Fruit fly (Drosophila melanogaster) whole organism, prepupa: ENCODE data around the gene m.

Experiments
- Blimp-1 ChIP-seq: fragments of 200-800 bp; sonication (Bioruptor generic); optimal IDR thresholded peaks from 3 replicates; lab custom pipeline; 2017; ENCODE audit warnings: missing biosample characterization, missing genetic modification characterization, mild to moderate bottlenecking, moderate library complexity, missing genetic modification reagents
- CG10631 ChIP-seq: fragments of 200-800 bp; sonication (Bioruptor generic); optimal IDR thresholded peaks from 2 replicates; lab custom pipeline; 2016; ENCODE audit warnings: missing biosample characterization, missing genetic modification characterization
- CG10669 ChIP-seq: fragments of 200-800 bp; sonication (Bioruptor generic); optimal IDR thresholded peaks from 3 replicates; lab custom pipeline; 2018; ENCODE audit warnings: missing biosample characterization, mild to moderate bottlenecking, missing genetic modification characterization, moderate library complexity
- CG11294 ChIP-seq: fragments of 200-800 bp; sonication (Bioruptor generic); IDR thresholded peaks from 2 replicates; pipeline ENCODE4 v1.3.6; 2022; ENCODE audit warnings: missing biosample characterization, missing genetic modification characterization
- CG11762 ChIP-seq: fragments of 200-800 bp; sonication (Bioruptor generic); optimal IDR thresholded peaks from 3 replicates; lab custom pipeline; 2016; ENCODE audit warnings: missing biosample characterization, missing genetic modification characterization; ENCODE audit not compliant: insufficient read depth
- CG11902 ChIP-seq: fragments of 200-800 bp; sonication (Bioruptor generic); optimal IDR thresholded peaks from 3 replicates; lab custom pipeline; 2016; ENCODE audit warnings: missing biosample characterization, missing genetic modification characterization
- CG15336 ChIP-seq: fragments of 200-800 bp; sonication (Bioruptor generic); IDR thresholded peaks from 2 replicates; pipeline ENCODE4 v1.3.6; 2022; ENCODE audit warnings: missing biosample characterization, missing genetic modification characterization
- CG1621 ChIP-seq: fragments of 200-800 bp; sonication (Bioruptor generic); optimal IDR thresholded peaks from 3 replicates; lab custom pipeline; 2018; ENCODE audit warnings: missing biosample characterization, mild to moderate bottlenecking, missing genetic modification characterization
- CG16779 ChIP-seq: fragments of 200-800 bp; sonication (Bioruptor generic); optimal IDR thresholded peaks from 3 replicates; lab custom pipeline; 2017; ENCODE audit warnings: missing biosample characterization, mild to moderate bottlenecking, missing genetic modification characterization
- CG31627 ChIP-seq: fragments of 200-800 bp; sonication (Bioruptor generic); optimal IDR thresholded peaks from 3 replicates; lab custom pipeline; 2016; ENCODE audit warnings: missing biosample characterization, missing genetic modification characterization
- CG32006 ChIP-seq: fragments of 200-800 bp; sonication (Bioruptor generic); optimal IDR thresholded peaks from 3 replicates; lab custom pipeline; 2017; ENCODE audit warnings: missing biosample characterization, mild to moderate bottlenecking, missing genetic modification characterization
- CG34406 ChIP-seq: fragments of 200-800 bp; sonication (Bioruptor generic); optimal IDR thresholded peaks from 3 replicates; lab custom pipeline; 2016; ENCODE audit warnings: missing biosample characterization, missing genetic modification characterization
- CG3919 ChIP-seq: fragments of 200-800 bp; sonication (Bioruptor generic); optimal IDR thresholded peaks from 3 replicates; lab custom pipeline; 2016; ENCODE audit warnings: missing biosample characterization, missing genetic modification characterization
- CG4318 ChIP-seq: fragments of 200-800 bp; sonication (Bioruptor generic); optimal IDR thresholded peaks from 3 replicates; lab custom pipeline; 2017; ENCODE audit warnings: missing biosample characterization, mild to moderate bottlenecking, missing genetic modification characterization
- CG6163 ChIP-seq: fragments of 200-800 bp; sonication (Bioruptor generic); IDR thresholded peaks from 3 replicates; pipeline ENCODE4 v1.3.6; 2022; ENCODE audit warnings: missing biosample characterization, missing genetic modification characterization
- CG6276 ChIP-seq: fragments of 200-800 bp; sonication (Bioruptor generic); optimal IDR thresholded peaks from 2 replicates; lab custom pipeline; 2017; ENCODE audit warnings: missing biosample characterization, mild to moderate bottlenecking, missing genetic modification characterization
- CG6792 ChIP-seq: fragments of 200-800 bp; sonication (Bioruptor generic); optimal IDR thresholded peaks from 3 replicates; lab custom pipeline; 2016; ENCODE audit warnings: missing biosample characterization, missing genetic modification characterization
- CG6854 ChIP-seq: fragments of 200-800 bp; sonication (Bioruptor generic); optimal IDR thresholded peaks from 2 replicates; lab custom pipeline; 2017; ENCODE audit warnings: missing biosample characterization, mild to moderate bottlenecking, missing genetic modification characterization
- CG7368 ChIP-seq: fragments of 200-800 bp; sonication (Bioruptor generic); optimal IDR thresholded peaks from 3 replicates; lab custom pipeline; 2016; ENCODE audit warnings: missing biosample characterization, missing genetic modification characterization
- CG8119 ChIP-seq: fragments of 200-800 bp; sonication (Bioruptor generic); IDR thresholded peaks from 3 replicates; pipeline ENCODE4 v1.3.6; 2022; ENCODE audit warnings: missing biosample characterization, missing genetic modification characterization
- CG8632 ChIP-seq: fragments of 200-800 bp; sonication (Bioruptor generic); optimal IDR thresholded peaks from 3 replicates; lab custom pipeline; 2016; ENCODE audit warnings: missing biosample characterization, missing genetic modification characterization
- Eip75B ChIP-seq: fragments of 200-800 bp; sonication (Bioruptor generic); optimal IDR thresholded peaks from 3 replicates; lab custom pipeline; 2016; ENCODE audit warnings: missing biosample characterization, missing genetic modification characterization
- Eip78C ChIP-seq: fragments of 200-800 bp; sonication (Bioruptor generic); peaks from one replicate; lab custom pipeline; 2016; ENCODE audit warnings: missing biosample characterization, missing genetic modification characterization
- Eip93F ChIP-seq: fragments of 200-800 bp; sonication (Bioruptor generic); optimal IDR thresholded peaks from 2 replicates; lab custom pipeline; 2016; ENCODE audit warnings: missing biosample characterization, mild to moderate bottlenecking, missing genetic modification characterization
- Ets96B ChIP-seq: fragments of 200-800 bp; optimal IDR thresholded peaks from 2 replicates; lab custom pipeline; 2019; ENCODE audit warnings: missing biosample characterization, mild to moderate bottlenecking, missing genetic modification characterization, moderate library complexity
- Gug ChIP-seq: fragments of 200-800 bp; sonication (Bioruptor generic); IDR thresholded peaks from 2 replicates; pipeline ENCODE4 v1.3.6; 2022; ENCODE audit warnings: missing biosample characterization, missing genetic modification characterization
- Hr38 ChIP-seq: sonication (Bioruptor generic); optimal IDR thresholded peaks from 2 replicates; lab custom pipeline; 2016; ENCODE audit warnings: missing biosample characterization, missing genetic modification characterization
- Hr39 ChIP-seq: fragments of 200-800 bp; sonication (Bioruptor generic); optimal IDR thresholded peaks from 2 replicates; lab custom pipeline; 2016; ENCODE audit warnings: missing biosample characterization, missing genetic modification characterization
- Hr4 ChIP-seq: fragments of 200-800 bp; sonication (Bioruptor generic); optimal IDR thresholded peaks from 3 replicates; lab custom pipeline; 2016; ENCODE audit warnings: missing biosample characterization, missing genetic modification characterization
- Lpt ChIP-seq: fragments of 200-800 bp; sonication (Bioruptor generic); optimal IDR thresholded peaks from 3 replicates; lab custom pipeline; 2016; ENCODE audit warnings: missing biosample characterization, missing genetic modification characterization
- Met ChIP-seq: fragments of 200-800 bp; sonication (Bioruptor generic); optimal IDR thresholded peaks from 3 replicates; lab custom pipeline; 2016; ENCODE audit warnings: missing biosample characterization, missing genetic modification characterization
- OdsH ChIP-seq: fragments of 200-800 bp; sonication (Bioruptor generic); optimal IDR thresholded peaks from 3 replicates; lab custom pipeline; 2016; ENCODE audit warnings: missing biosample characterization, missing genetic modification characterization
- Sox102F ChIP-seq: fragments of 200-800 bp; sonication (Bioruptor generic); optimal IDR thresholded peaks from 2 replicates; lab custom pipeline; 2016; ENCODE audit warnings: missing biosample characterization, mild to moderate bottlenecking, missing genetic modification characterization
- achi ChIP-seq: fragments of 200-800 bp; sonication (Bioruptor generic); optimal IDR thresholded peaks from 3 replicates; lab custom pipeline; 2016; ENCODE audit warnings: missing biosample characterization, missing genetic modification characterization
- dac ChIP-seq: fragments of 200-800 bp; sonication (Bioruptor generic); optimal IDR thresholded peaks from 2 replicates; lab custom pipeline; 2017; ENCODE audit warnings: missing biosample characterization, mild to moderate bottlenecking, missing genetic modification characterization
- dsx ChIP-seq: fragments of 200-800 bp; optimal IDR thresholded peaks from 3 replicates; lab custom pipeline; 2019; ENCODE audit warnings: missing biosample characterization, mild to moderate bottlenecking, missing genetic modification characterization, moderate library complexity; ENCODE audit not compliant: poor library complexity, severe bottlenecking
- eg ChIP-seq: fragments of 200-800 bp; sonication (Bioruptor generic); IDR thresholded peaks from 3 replicates; pipeline ENCODE4 v1.3.6; 2022; ENCODE audit warnings: missing biosample characterization, missing genetic modification characterization
- esn ChIP-seq: fragments of 200-800 bp; sonication (Bioruptor generic); optimal IDR thresholded peaks from 2 replicates; lab custom pipeline; 2016; ENCODE audit warnings: missing biosample characterization, mild to moderate bottlenecking, missing genetic modification characterization, moderate library complexity
- fkh ChIP-seq: fragments of 200-800 bp; sonication (Bioruptor generic); optimal IDR thresholded peaks from 3 replicates; lab custom pipeline; 2017; ENCODE audit warnings: missing biosample characterization, mild to moderate bottlenecking, missing genetic modification characterization, moderate library complexity
- lz ChIP-seq: fragments of 200-800 bp; sonication (Bioruptor generic); optimal IDR thresholded peaks from 3 replicates; lab custom pipeline; 2016; ENCODE audit warnings: missing biosample characterization, missing genetic modification characterization
- pdm3 ChIP-seq: fragments of 200-800 bp; sonication (Bioruptor generic); optimal IDR thresholded peaks from 3 replicates; lab custom pipeline; 2016; ENCODE audit warnings: missing biosample characterization, missing genetic modification characterization
- salr ChIP-seq, 2 experiments: fragments of 200-800 bp; sonication (Bioruptor generic); optimal IDR thresholded peaks; 3 replicates each; lab custom pipeline; 2016 to 2018; ENCODE audit warnings: missing biosample characterization in 2 of 2, missing genetic modification characterization in 2 of 2, mild to moderate bottlenecking in 1 of 2
- spab ChIP-seq: fragments of 200-800 bp; sonication (Bioruptor generic); optimal IDR thresholded peaks from 2 replicates; lab custom pipeline; 2017; ENCODE audit warnings: missing biosample characterization, mild to moderate bottlenecking, missing genetic modification characterization, missing genetic modification reagents
- topi ChIP-seq: fragments of 200-800 bp; sonication (Bioruptor generic); optimal IDR thresholded peaks from 3 replicates; lab custom pipeline; 2016; ENCODE audit warnings: missing biosample characterization, missing genetic modification characterization
- vri ChIP-seq: fragments of 200-800 bp; sonication (Bioruptor generic); optimal IDR thresholded peaks from 3 replicates; lab custom pipeline; 2016; ENCODE audit warnings: missing biosample characterization, mild to moderate bottlenecking, missing genetic modification characterization

m gene

dm6 chrX:11732670-11733069, 21.4 kb upstream of the m start, which contains the start of gene inaF-B:
Gene inaF-B (minus strand): TSS chrX:11732770.
- no peak for TF ChIP-seq esn (GFP tag; lab: Kevin White, UChicago)
- TF ChIP-seq CG11294, result no peak
- TF ChIP-seq CG1621 (tag; lab: Kevin White, UChicago), result no peak
- no peak for TF ChIP-seq CG6276 (GFP tag; lab: Kevin White, UChicago)
- TF ChIP-seq vri, result no peak
- TF ChIP-seq Eip93F, result no peak
- TF ChIP-seq Gug (GFP tag; lab: Robert Waterston, UW), result no peak
- no peak for TF ChIP-seq Lpt (GFP tag; lab: Kevin White, UChicago)
- no peak for TF ChIP-seq fkh (GFP tag; lab: Kevin White, UChicago)
- TF ChIP-seq achi (GFP tag; lab: Kevin White, UChicago), result no peak
- TF ChIP-seq CG6854 (GFP tag; lab: Kevin White, UChicago), result no peak
- TF ChIP-seq CG11902 (GFP tag; lab: Kevin White, UChicago), result no peak
- TF ChIP-seq Ets96B (tag; lab: Kevin White, UChicago), result no peak
- TF ChIP-seq CG15336, result no peak
- no peak for TF ChIP-seq CG7368 (GFP tag; lab: Kevin White, UChicago)
- no peak for TF ChIP-seq OdsH
- no peak for TF ChIP-seq eg (GFP tag; lab: Robert Waterston, UW)
- no peak for TF ChIP-seq salr (GFP tag; optimal IDR thresholded peaks at IDR 0.05; lab: Kevin White, UChicago)
- TF ChIP-seq Blimp-1 (GFP tag; lab: Kevin White, UChicago), result no peak
- TF ChIP-seq, all 60 proteins: peak for 0

dm6 chrX:11733795-11734194, 20.3 kb upstream of the m start, which contains the start of gene inaF-A:
Gene inaF-A (minus strand): TSS chrX:11733895.
- TF ChIP-seq CG32006 (GFP tag; lab: Kevin White, UChicago) (peak; percentile 33), Eip78C (GFP tag; lab: Kevin White, UChicago) (peak; percentile 18), CG11762 (no peak)

- peak; percentile 19 for TF ChIP-seq achi (GFP tag; lab: Kevin White, UChicago)
- no peak for TF ChIP-seq lz (GFP tag; lab: Kevin White, UChicago)
- TF ChIP-seq Eip75B, result no peak
- TF ChIP-seq CG4318 (GFP tag; lab: Kevin White, UChicago), result peak; percentile 38
- peak; percentile 25 for TF ChIP-seq Hr4
- peak; percentile 57; the same call in 2 of the 3 replicates for TF ChIP-seq CG8119
- TF ChIP-seq salr (GFP tag; optimal IDR thresholded peaks at IDR 0.05; lab: Kevin White, UChicago), result peak in 1 of 2 experiments; percentile 3
- TF ChIP-seq CG15336, result peak; percentile 77
- TF ChIP-seq CG6163, result peak; percentile 45; the same call in 2 of the 3 replicates
- no peak for TF ChIP-seq CG1621 (tag; lab: Kevin White, UChicago)
- peak; percentile 14 for TF ChIP-seq CG31627
- no peak for TF ChIP-seq CG7368 (GFP tag; lab: Kevin White, UChicago)
- TF ChIP-seq eg (GFP tag; lab: Robert Waterston, UW), result peak; percentile 52; the same call in 1 of the 3 replicates
- peak; percentile 5 for TF ChIP-seq Met (GFP tag; lab: Kevin White, UChicago)
- no peak for TF ChIP-seq CG8632 (GFP tag; lab: Kevin White, UChicago)
- TF ChIP-seq Hr39, result peak; percentile 25
- peak; percentile 77 for TF ChIP-seq CG32006 (GFP tag; lab: Kevin White, UChicago)
- no peak for TF ChIP-seq dsx
- no peak for TF ChIP-seq CG10669
- no peak for TF ChIP-seq CG6792 (GFP tag; lab: Kevin White, UChicago)
- no peak for TF ChIP-seq Hr38 (GFP tag; lab: Kevin White, UChicago)
- TF ChIP-seq CG10631 (GFP tag; lab: Kevin White, UChicago), result peak; percentile 9
- peak; percentile 38 for TF ChIP-seq Lpt (GFP tag; lab: Kevin White, UChicago)
- peak; percentile 39 for TF ChIP-seq CG6276 (GFP tag; lab: Kevin White, UChicago)
- TF ChIP-seq esn (GFP tag; lab: Kevin White, UChicago), result peak; percentile 11
- peak; percentile 66 for TF ChIP-seq Eip78C (GFP tag; lab: Kevin White, UChicago)
- TF ChIP-seq pdm3 (GFP tag; lab: Kevin White, UChicago), result peak; percentile 51
- no peak for TF ChIP-seq CG16779 (tag; lab: Kevin White, UChicago)
- TF ChIP-seq CG34406 (GFP tag; lab: Kevin White, UChicago), result no peak
- TF ChIP-seq fkh (GFP tag; lab: Kevin White, UChicago), result peak; percentile 32
- TF ChIP-seq vri, result no peak
- TF ChIP-seq dac (GFP tag; lab: Kevin White, UChicago), result peak; percentile 45
- TF ChIP-seq CG11762, result no peak
- TF ChIP-seq spab (GFP tag; lab: Kevin White, UChicago), result no peak
- no peak for TF ChIP-seq Ets96B (tag; lab: Kevin White, UChicago)
- no peak for TF ChIP-seq topi (GFP tag; lab: Kevin White, UChicago)
- TF ChIP-seq Sox102F (GFP tag; lab: Kevin White, UChicago), result peak; percentile 8
- peak; percentile 31 for TF ChIP-seq CG3919
- peak; percentile 53 for TF ChIP-seq OdsH
These were observed 17.7 kb upstream of the m start for dm6 chrX:11736421-11736820.
